Worm (Caenorhabditis elegans) whole organism, L4/young adult: ENCODE measurements around the gene sir-2.3.

ENCODE experiments used
- W03F9.2 ChIP-seq: fragments of 150-350 bp; optimal IDR thresholded peaks from 2 replicates; lab custom pipeline; 2014; ENCODE audit warnings: missing biosample characterization, missing genetic modification characterization
- dao-5 ChIP-seq: sonication (generic microtip); optimal IDR thresholded peaks from 2 replicates; lab custom pipeline; 2016; ENCODE audit warnings: missing genotype, missing genetic modification characterization, moderate library complexity, missing compliant biosample characterization
- him-1 ChIP-seq: sonication (generic microtip); optimal IDR thresholded peaks from 2 replicates; lab custom pipeline; 2016; ENCODE audit warnings: missing genotype, missing genetic modification reagents, missing genetic modification characterization, missing compliant biosample characterization

sir-2.3 gene

DNA sequence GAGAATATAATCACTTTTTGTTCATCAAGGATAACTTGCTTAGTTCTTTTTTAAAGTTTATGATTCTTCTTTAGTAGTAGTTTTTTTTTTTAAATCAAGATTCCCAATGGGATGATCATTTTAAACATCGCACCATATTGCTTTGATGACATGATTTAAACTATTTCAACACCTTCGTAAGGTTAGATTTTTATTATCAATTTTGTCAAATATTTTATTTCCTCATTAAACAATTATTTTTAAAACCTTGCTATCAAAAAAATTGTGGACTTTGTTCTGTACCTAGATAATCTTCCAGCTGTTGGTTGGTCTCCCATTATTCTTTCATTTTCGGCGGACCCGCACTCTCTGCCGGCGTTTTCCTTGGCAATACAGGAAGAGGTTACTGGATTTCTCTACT lies at the start of gene sir-2.3:
TSS of gene sir-2.3 (plus strand) at position 301 of the 400 bp plus-strand sequence.
- TF ChIP-seq him-1: no peak
- no peak for TF ChIP-seq W03F9.2
- TF ChIP-seq dao-5 (tag; lab: Kevin White, UChicago): no peak

ce11 chrX:13283462-13283861 lies 48.0 kb upstream of the sir-2.3 start:
- TF ChIP-seq him-1 (no peak), W03F9.2 (no peak), dao-5 (tag; lab: Kevin White, UChicago) (no peak)

DNA sequence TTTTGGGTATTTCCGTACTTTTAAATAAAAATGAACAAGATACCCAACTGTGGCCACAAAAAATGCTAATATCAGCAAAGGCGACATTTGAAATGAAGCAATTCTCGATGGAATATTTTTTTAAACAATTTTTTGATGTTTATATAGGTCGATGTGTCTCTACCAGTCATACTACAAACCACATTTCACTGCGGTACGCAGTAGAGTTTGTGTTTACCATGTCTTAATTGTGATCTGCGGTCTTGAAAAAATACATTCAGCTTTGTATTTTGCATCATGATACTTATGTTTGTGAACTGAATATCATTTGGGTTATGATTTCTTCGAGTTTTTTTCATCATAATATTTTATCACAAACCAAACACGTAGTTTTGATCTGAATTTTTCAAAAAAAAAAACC lies 47.4 kb upstream of the sir-2.3 start, which contains the start of gene cyp-14A4:
TSS of gene cyp-14A4 (minus strand) at position 107 of the 400 bp plus-strand sequence.
- TF ChIP-seq dao-5 (tag; lab: Kevin White, UChicago) (no peak), W03F9.2 (no peak), him-1 (no peak)

DNA sequence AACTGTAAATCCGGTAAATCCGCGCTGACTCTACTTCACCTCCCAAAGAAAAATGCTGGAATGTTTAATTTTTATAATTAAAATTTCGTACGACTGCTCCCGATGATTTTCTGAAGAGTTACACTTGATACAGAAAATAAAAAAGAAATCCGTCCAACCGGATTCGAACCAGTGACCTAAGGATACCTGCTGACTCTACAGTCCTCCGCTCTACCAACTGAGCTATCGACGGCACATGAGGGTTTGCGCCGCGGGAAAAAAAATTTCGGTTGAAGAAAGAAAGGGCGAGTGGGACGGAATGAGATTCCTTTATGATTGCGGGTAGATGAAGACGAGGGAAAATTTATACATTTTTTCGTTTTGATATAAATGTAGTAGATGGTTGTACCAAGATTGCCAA lies 46.9 kb upstream of the sir-2.3 start:
- TF ChIP-seq dao-5 (tag; lab: Kevin White, UChicago): no peak
- no peak for TF ChIP-seq him-1
- no peak for TF ChIP-seq W03F9.2

ce11 chrX:13286533-13286932 lies 45.0 kb upstream of the sir-2.3 start, which contains the start of gene R04D3.2:
Gene R04D3.2 (minus strand): TSS chrX:13286633.
- TF ChIP-seq him-1 (no peak), dao-5 (tag; lab: Kevin White, UChicago) (no peak), W03F9.2 (no peak)

DNA sequence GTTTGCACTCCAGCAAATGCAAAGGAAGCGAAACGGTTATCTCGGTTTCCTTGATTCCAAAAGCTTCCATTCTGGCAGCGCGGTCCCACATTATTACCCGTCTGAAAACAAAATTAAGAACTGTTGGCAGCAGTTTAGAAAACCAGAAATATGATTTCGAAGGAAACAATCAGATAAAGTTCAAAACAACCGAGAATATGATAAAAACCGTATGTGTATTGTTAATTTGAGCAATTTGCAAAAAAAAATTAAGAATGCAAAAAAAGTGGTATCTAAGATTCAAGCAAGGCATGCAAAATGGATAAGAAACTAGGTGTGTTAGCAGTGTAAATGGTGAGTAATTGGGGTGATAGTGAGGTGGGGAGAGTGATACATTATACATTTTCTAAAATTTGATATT lies 42.8 kb upstream of the sir-2.3 start, which contains the start of gene R04D3.4:
TSS of gene R04D3.4 (minus strand) at position 101 of the 400 bp plus-strand sequence.
- TF ChIP-seq dao-5 (tag; lab: Kevin White, UChicago) (no peak), W03F9.2 (no peak), him-1 (no peak)

ce11 chrX:13290531-13290930 lies 41.0 kb upstream of the sir-2.3 start, which contains the start of gene R04D3.3:
Gene R04D3.3 (minus strand): TSS chrX:13290631.
- TF ChIP-seq him-1: no peak
- no peak for TF ChIP-seq W03F9.2
- TF ChIP-seq dao-5 (tag; lab: Kevin White, UChicago): no peak

DNA sequence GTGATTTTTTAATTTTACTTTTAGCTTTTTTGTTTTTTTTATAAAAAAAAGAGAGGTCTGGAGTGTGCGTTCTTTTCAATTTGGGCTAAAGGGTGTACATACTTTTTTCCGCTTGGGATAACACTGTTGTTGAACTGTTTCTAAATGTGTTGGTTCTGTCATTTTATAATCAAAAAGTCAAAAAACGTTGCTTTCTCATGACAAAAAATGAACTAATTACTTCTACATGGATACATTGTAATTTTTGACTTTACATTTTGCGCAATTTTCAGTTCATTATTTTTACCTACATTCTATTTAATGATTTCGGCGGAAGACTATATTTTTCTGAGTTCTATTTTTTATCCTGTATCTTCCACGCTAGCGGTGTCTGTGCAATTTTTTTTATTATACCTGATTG lies 40.0 kb upstream of the sir-2.3 start, which contains the start of gene srd-38:
TSS of gene srd-38 (plus strand) at position 301 of the 400 bp plus-strand sequence.
- no peak for TF ChIP-seq dao-5 (tag; lab: Kevin White, UChicago)

- TF ChIP-seq W03F9.2 (no peak), him-1 (no peak), dao-5 (tag; lab: Kevin White, UChicago) (no peak)
Measured at ce11 chrX:13293023-13293422, 38.5 kb upstream of the sir-2.3 start.

DNA sequence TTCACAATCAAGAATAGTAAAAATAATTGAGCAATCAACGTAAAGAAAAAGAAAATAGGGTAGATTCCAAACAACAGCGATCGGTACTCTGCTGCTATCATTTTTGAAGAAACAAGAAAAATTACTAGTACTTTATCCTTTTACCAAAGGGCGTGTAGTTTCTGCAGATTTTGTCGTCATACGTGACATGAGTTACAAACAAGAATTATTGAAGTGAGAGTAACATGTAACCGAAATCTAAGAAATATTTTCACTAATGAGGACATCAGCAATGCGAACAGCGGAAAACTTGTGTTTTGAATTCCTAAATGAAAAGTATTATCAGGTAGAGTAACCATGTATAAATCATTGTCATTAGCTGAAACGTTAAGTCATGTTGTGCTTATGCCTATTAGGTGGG lies 36.8 kb upstream of the sir-2.3 start, which contains the start of gene srd-36:
TSS of gene srd-36 (minus strand) at position 101 of the 400 bp plus-strand sequence.
- no peak for TF ChIP-seq W03F9.2
- TF ChIP-seq dao-5 (tag; lab: Kevin White, UChicago): no peak
- TF ChIP-seq him-1: no peak

DNA sequence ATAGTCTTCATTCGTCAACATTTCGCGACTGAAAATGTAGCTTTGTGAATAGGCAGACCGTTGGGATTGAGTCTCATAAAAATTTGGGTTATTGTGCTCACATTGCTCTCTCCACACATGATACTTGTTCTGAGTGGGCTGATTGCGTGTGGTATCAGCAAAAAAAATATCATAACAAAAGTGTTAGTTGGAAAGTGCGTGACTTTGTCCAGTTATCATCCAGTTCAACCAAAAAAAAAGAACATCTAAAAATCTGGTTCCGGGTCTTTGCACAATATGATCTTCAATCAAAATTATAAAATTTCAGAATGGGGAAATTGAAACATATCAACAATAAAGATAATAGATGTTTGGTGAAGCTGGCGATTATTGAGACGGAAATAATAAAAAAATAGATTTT lies 31.0 kb upstream of the sir-2.3 start, which contains the start of gene srd-39:
TSS of gene srd-39 (minus strand) at position 101 of the 400 bp plus-strand sequence.
- no peak for TF ChIP-seq W03F9.2
- no peak for TF ChIP-seq him-1
- TF ChIP-seq dao-5 (tag; lab: Kevin White, UChicago): no peak

- TF ChIP-seq W03F9.2 (no peak), dao-5 (tag; lab: Kevin White, UChicago) (no peak), him-1 (no peak)
Measured at ce11 chrX:13303357-13303756, 28.1 kb upstream of the sir-2.3 start, which contains the start of gene srd-42. Gene srd-42 (minus strand): TSS chrX:13303457.

DNA sequence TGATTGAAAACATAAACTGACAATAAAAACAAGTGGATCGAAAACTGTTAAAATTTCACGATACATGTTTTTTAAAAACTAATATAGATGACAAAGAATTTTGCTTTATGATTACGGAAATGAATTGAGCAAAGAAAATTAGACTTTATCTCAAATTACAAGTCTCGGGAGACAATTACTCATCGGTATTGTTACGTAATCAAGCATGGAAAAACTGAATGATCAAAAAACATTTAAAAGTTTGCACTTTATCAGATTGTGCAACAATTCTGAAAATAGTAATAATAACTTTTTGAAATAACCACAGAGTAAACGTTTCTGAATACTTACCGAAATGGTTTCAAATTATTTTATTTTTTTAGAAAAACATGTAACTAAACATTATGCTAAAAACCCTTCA lies 25.7 kb upstream of the sir-2.3 start, which contains the start of gene srd-43:
TSS of gene srd-43 (minus strand) at position 66 of the 400 bp plus-strand sequence.
- no peak for TF ChIP-seq dao-5 (tag; lab: Kevin White, UChicago)
- TF ChIP-seq him-1: no peak
- TF ChIP-seq W03F9.2: no peak

DNA sequence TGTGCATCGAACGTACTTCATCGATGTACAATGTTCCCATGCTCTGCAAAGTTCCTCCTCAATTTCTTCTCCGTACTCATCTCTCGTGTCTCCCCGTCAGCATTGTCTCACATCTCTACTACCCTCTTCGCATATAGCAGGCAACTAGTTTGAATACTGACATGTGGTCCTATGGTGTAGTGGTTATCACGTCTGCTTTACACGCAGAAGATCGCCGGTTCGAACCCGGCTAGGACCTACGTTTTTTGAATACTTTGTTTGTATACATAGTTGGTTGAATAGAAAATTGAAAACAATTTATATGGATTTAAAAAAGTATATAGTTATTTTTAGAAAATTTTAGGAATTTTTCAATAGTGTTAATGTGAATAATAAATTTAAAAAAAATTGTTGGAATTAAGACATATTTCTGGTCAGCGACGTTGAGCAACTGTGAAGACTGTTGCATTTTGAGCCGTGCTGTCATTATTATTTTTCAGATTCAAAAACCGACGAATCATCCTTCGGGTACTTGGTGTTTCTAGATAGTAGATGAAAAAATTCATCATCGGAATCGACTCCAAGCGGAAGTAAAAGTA lies 24.5 kb upstream of the sir-2.3 start:
- TF ChIP-seq him-1 (peak; percentile 89), dao-5 (tag; lab: Kevin White, UChicago) (peak; percentile 93), W03F9.2 (peak; percentile 80)

ce11 chrX:13307852-13308251 lies 23.6 kb upstream of the sir-2.3 start:
- TF ChIP-seq dao-5 (tag; lab: Kevin White, UChicago) (no peak), W03F9.2 (no peak), him-1 (no peak)
